Worm (Caenorhabditis elegans) whole organism, L4 larva: ENCODE data around the gene wrm-1.

Experiments
- Y105C5A.15 ChIP-seq: fragments of 200-800 bp; sonication (Bioruptor generic); IDR thresholded peaks from 2 replicates; pipeline ENCODE4 v1.3.6; 2022; ENCODE audit warnings: missing genetic modification characterization, missing compliant biosample characterization
- daf-12 ChIP-seq: fragments of 150-350 bp; optimal IDR thresholded peaks from 2 replicates; lab custom pipeline; 2014; ENCODE audit warnings: missing biosample characterization, missing genetic modification reagents, missing genetic modification characterization
- lin-15B ChIP-seq: fragments of 150-350 bp; sonication (generic microtip); optimal IDR thresholded peaks from 3 replicates; lab custom pipeline; 2014; ENCODE audit warnings: missing biosample characterization, missing genetic modification characterization
- mxl-2 ChIP-seq: fragments of 200-800 bp; sonication (Bioruptor generic); conservative IDR thresholded peaks from 2 replicates; pipeline ENCODE4 v1.3.6; 2022; ENCODE audit warnings: missing genetic modification reagents, missing genetic modification characterization, missing compliant biosample characterization
- nhr-237 ChIP-seq: sonication (generic microtip); optimal IDR thresholded peaks from 2 replicates; lab custom pipeline; 2017; ENCODE audit warnings: missing biosample characterization, missing genetic modification characterization
- nhr-76 ChIP-seq: fragments of 150-350 bp; optimal IDR thresholded peaks from 2 replicates; lab custom pipeline; 2014; ENCODE audit warnings: missing biosample characterization, missing genetic modification characterization
- nhr-77 ChIP-seq: fragments of 150-350 bp; optimal IDR thresholded peaks from 2 replicates; lab custom pipeline; 2014; ENCODE audit warnings: missing biosample characterization, missing genetic modification characterization
- ztf-11 ChIP-seq: fragments of 150-350 bp; optimal IDR thresholded peaks from 2 replicates; lab custom pipeline; 2014; ENCODE audit warnings: missing biosample characterization, missing genetic modification characterization

DNA sequence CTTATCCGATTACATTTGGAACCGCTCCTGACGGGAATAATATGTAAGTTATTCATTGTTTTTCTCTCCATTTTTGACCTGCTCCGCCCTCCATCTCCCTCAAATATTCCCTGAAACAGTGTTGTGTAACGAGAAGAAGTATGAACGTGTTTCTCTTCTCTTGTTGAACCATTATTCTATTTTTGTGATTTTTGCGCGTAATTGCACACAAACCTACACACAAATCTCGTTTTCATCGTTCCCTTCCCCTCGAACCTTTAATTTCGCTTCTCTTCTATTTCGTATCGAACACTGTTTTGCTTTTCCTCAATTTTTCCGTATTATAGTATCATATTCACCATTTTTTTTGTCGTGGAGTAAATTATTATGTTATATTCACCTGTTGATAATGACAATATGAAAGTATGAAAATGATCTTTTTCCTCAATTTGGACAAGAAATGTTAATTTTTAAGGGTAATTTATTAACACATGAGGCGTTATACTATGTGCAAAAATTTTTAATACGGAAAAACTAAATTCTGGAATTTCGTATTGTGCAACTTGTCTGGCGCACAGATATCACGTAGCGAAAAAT, 5.4 kb upstream of the wrm-1 start:
- no peak for TF ChIP-seq nhr-237 (tag; lab: Kevin White, UChicago)
- TF ChIP-seq mxl-2 (GFP tag; lab: Robert Waterston, UW): no peak
- TF ChIP-seq ztf-11 (tag; lab: Kevin White, UChicago): no peak
- TF ChIP-seq nhr-76 (tag; lab: Kevin White, UChicago): no peak
- no peak for TF ChIP-seq daf-12 (tag; lab: Kevin White, UChicago)
- TF ChIP-seq nhr-77 (tag; lab: Kevin White, UChicago): no peak
- TF ChIP-seq Y105C5A.15: 0 out of 2 replicates have a peak, but pooled peaks have one; percentile 35
- TF ChIP-seq lin-15B: no peak
